Fruit fly (Drosophila melanogaster): Measurements from ENCODE around the gene CG31279.
A peak's percentile ranks its signal among the peaks of the same experiment; 100 is the strongest.

The CG31279 gene

dm6 chr3R:16436374-16437037 lies 6.0 kb downstream of the CG31279 start, which contains the start of gene mRpS33:
Gene mRpS33, minus strand, starts transcription at chr3R:16436597.
- peak; percentile 14 for TF ChIP-seq pzg (GFP tag; optimal IDR thresholded peaks at IDR 0.05)
- TF ChIP-seq pros (GFP tag; optimal IDR thresholded peaks at IDR 0.05) = no peak
- peak; percentile 6; the same call in 1 of the 2 replicates for TF ChIP-seq CG13287 (GFP tag; IDR thresholded peaks at IDR 0.05; ENCODE audit: partially characterized antibody)
- TF ChIP-seq MBD-R2 (GFP tag; IDR thresholded peaks at IDR 0.05) = peak; percentile 78
- peak; percentile 82 for TF ChIP-seq wek (GFP tag; optimal IDR thresholded peaks at IDR 0.05)
- no peak for TF ChIP-seq Sox102F (GFP tag; optimal IDR thresholded peaks at IDR 0.05)
- TF ChIP-seq sens (GFP tag) = peak; percentile 73
- TF ChIP-seq sisA (GFP tag; IDR thresholded peaks at IDR 0.05) = no peak
- TF ChIP-seq da (GFP tag; optimal IDR thresholded peaks at IDR 0.05) = no peak
- TF ChIP-seq MESR4 (GFP tag; optimal IDR thresholded peaks at IDR 0.05) = peak; percentile 24
- TF ChIP-seq Fer3 (tag; optimal IDR thresholded peaks at IDR 0.05) = no peak
- TF ChIP-seq CG18619 (GFP tag; optimal IDR thresholded peaks at IDR 0.05) = no peak
- peak; percentile 84 for TF ChIP-seq bigmax (GFP tag; optimal IDR thresholded peaks at IDR 0.05)
- TF ChIP-seq ro (GFP tag; IDR thresholded peaks at IDR 0.05) = no peak
- peak; percentile 21; the same call in 1 of the 2 replicates for TF ChIP-seq CG4360 (GFP tag; IDR thresholded peaks at IDR 0.05)
- peak in 1 of 2 experiments; percentile 88 for TF ChIP-seq Pdp1 (GFP tag; optimal IDR thresholded peaks at IDR 0.05)
- 0 out of 3 replicates have a peak, but pooled peaks have one; percentile 12 for TF ChIP-seq CG34422 (GFP tag; IDR thresholded peaks at IDR 0.05)
- peak; percentile 74 for TF ChIP-seq Myb (GFP tag; optimal IDR thresholded peaks at IDR 0.05)
- peak; percentile 26; the same call in 1 of the 3 replicates for TF ChIP-seq row (GFP tag; IDR thresholded peaks at IDR 0.05)
- peak in 1 of 2 experiments; percentile 79 for TF ChIP-seq crp (GFP tag; optimal IDR thresholded peaks at IDR 0.05)
- TF ChIP-seq onecut (GFP tag; IDR thresholded peaks at IDR 0.05) = peak; percentile 20; the same call in 1 of the 2 replicates

- TF ChIP-seq sens (GFP tag) = peak; percentile 81
- TF ChIP-seq CG5180 (GFP tag; optimal IDR thresholded peaks at IDR 0.05) = no peak
- no peak for TF ChIP-seq CG4730 (GFP tag; IDR thresholded peaks at IDR 0.05)
- peak; percentile 9 for TF ChIP-seq Side (GFP tag; optimal IDR thresholded peaks at IDR 0.05)
- peak; percentile 39 for TF ChIP-seq CG7987 (GFP tag; optimal IDR thresholded peaks at IDR 0.05)
- TF ChIP-seq exex (tag; optimal IDR thresholded peaks at IDR 0.05) = no peak
- TF ChIP-seq zfh2 (GFP tag; optimal IDR thresholded peaks at IDR 0.05) = no peak
- peak; percentile 4 for TF ChIP-seq nerfin-1 (tag; optimal IDR thresholded peaks at IDR 0.05)
- TF ChIP-seq grau (tag; optimal IDR thresholded peaks at IDR 0.05) = peak; percentile 46
- no peak for TF ChIP-seq CG11398 (GFP tag; optimal IDR thresholded peaks at IDR 0.05)
- TF ChIP-seq Bteb2 (GFP tag; optimal IDR thresholded peaks at IDR 0.05) = no peak
- TF ChIP-seq amos (GFP tag; IDR thresholded peaks at IDR 0.05; ENCODE audit: partially characterized antibody) = peak; percentile 47; the same call in 1 of the 2 replicates
- TF ChIP-seq Dp (GFP tag; optimal IDR thresholded peaks at IDR 0.05) = peak; percentile 36
- TF ChIP-seq Blimp-1 (GFP tag; optimal IDR thresholded peaks at IDR 0.05) = no peak
- 0 out of 2 replicates have a peak, but pooled peaks have one; percentile 40 for TF ChIP-seq vvl (GFP tag; IDR thresholded peaks at IDR 0.05)
- peak; percentile 59 for TF ChIP-seq CG9932 (GFP tag; IDR thresholded peaks at IDR 0.05)
- TF ChIP-seq CG32772 (GFP tag; IDR thresholded peaks at IDR 0.05) = no peak
- peak; percentile 39 for TF ChIP-seq Nf-YC (tag; optimal IDR thresholded peaks at IDR 0.05)
- peak; percentile 27 for TF ChIP-seq CrebB (tag; optimal IDR thresholded peaks at IDR 0.05)
- no peak for TF ChIP-seq gcm2 (GFP tag; optimal IDR thresholded peaks at IDR 0.05)
- TF ChIP-seq so (GFP tag; IDR thresholded peaks at IDR 0.05) = 0 out of 3 replicates have a peak, but pooled peaks have one; percentile 33
- TF ChIP-seq CG13287 (GFP tag; IDR thresholded peaks at IDR 0.05; ENCODE audit: partially characterized antibody) = peak; percentile 65
- TF ChIP-seq CG1647 (GFP tag; optimal IDR thresholded peaks at IDR 0.05) = no peak
- no peak for TF ChIP-seq CG4328 (GFP tag; optimal IDR thresholded peaks at IDR 0.05)
- TF ChIP-seq CG31224 (GFP tag; IDR thresholded peaks at IDR 0.05) = 0 out of 2 replicates have a peak, but pooled peaks have one; percentile 12
- peak; percentile 64 for TF ChIP-seq Myb (GFP tag; optimal IDR thresholded peaks at IDR 0.05)
- TF ChIP-seq CG9215 (GFP tag; IDR thresholded peaks at IDR 0.05) = no peak
- no peak for TF ChIP-seq CG10959 (GFP tag; IDR thresholded peaks at IDR 0.05)
- TF ChIP-seq CG7357 (GFP tag; IDR thresholded peaks at IDR 0.05) = no peak
- TF ChIP-seq CG9727 (GFP tag; optimal IDR thresholded peaks at IDR 0.05) = no peak
Measured at dm6 chr3R:16441367-16441923, 11.0 kb downstream of the CG31279 start, which contains the start of gene ema. Gene ema, minus strand, starts transcription at chr3R:16441661.

Measured in whole organism, embryonic.